Worm (Caenorhabditis elegans) whole organism, midembryonic: ENCODE data around the gene anmt-1.

Experiments used
- cog-1 ChIP-seq: sonication (generic microtip); optimal IDR thresholded peaks from 2 replicates; lab custom pipeline; 2016; ENCODE audit warnings: missing genetic modification characterization, missing compliant biosample characterization
- flt-1 ChIP-seq: fragments of 200-800 bp; sonication (Bioruptor generic); IDR thresholded peaks from 2 replicates; pipeline ENCODE4 v1.3.6; 2022; ENCODE audit warnings: missing genetic modification characterization, missing compliant biosample characterization
- med-1 ChIP-seq: sonication (generic microtip); optimal IDR thresholded peaks from 2 replicates; lab custom pipeline; 2017; ENCODE audit warnings: missing genetic modification characterization, mild to moderate bottlenecking, missing compliant biosample characterization, antibody characterized with exemption, missing genetic modification reagents; ENCODE audit not compliant: insufficient read depth
- tab-1 ChIP-seq: fragments of 200-800 bp; sonication (Bioruptor generic); IDR thresholded peaks from 2 replicates; pipeline ENCODE4 v1.3.6; 2022; ENCODE audit warnings: missing genetic modification characterization, missing compliant biosample characterization

- TF ChIP-seq flt-1 (GFP tag; lab: Robert Waterston, UW) (no peak), cog-1 (tag; lab: Kevin White, UChicago) (no peak), med-1 (GFP tag; lab: Kevin White, UChicago) (no peak), tab-1 (GFP tag; lab: Robert Waterston, UW) (no peak)
These were observed 49.1 kb downstream of the anmt-1 start for ce11 chrIII:8733667-8734066.
